Worm (Caenorhabditis elegans) whole organism, young adult: ENCODE results near the gene ceh-1.

Experiments used
- F39B2.1 ChIP-seq: fragments of 200-800 bp; sonication (Bioruptor generic); IDR thresholded peaks from 2 replicates; pipeline ENCODE4 v1.3.6; 2022; ENCODE audit warnings: missing genetic modification reagents, missing genetic modification characterization, missing compliant biosample characterization
- aptf-2 ChIP-seq: fragments of 200-800 bp; sonication (Bioruptor generic); conservative IDR thresholded peaks from 2 replicates; pipeline ENCODE4 v1.3.6; 2022; ENCODE audit warnings: missing genetic modification reagents, missing genetic modification characterization, missing compliant biosample characterization
- rec-8 ChIP-seq, 2 experiments: sonication (generic microtip); optimal IDR thresholded peaks; 2 replicates each; lab custom pipeline; 2016; ENCODE audit warnings: mild to moderate bottlenecking in 2 of 2, missing genetic modification characterization in 2 of 2, missing genetic modification reagents in 2 of 2, missing genotype in 2 of 2, missing biosample characterization in 1 of 2, missing compliant biosample characterization in 1 of 2, moderate library complexity in 1 of 2

DNA sequence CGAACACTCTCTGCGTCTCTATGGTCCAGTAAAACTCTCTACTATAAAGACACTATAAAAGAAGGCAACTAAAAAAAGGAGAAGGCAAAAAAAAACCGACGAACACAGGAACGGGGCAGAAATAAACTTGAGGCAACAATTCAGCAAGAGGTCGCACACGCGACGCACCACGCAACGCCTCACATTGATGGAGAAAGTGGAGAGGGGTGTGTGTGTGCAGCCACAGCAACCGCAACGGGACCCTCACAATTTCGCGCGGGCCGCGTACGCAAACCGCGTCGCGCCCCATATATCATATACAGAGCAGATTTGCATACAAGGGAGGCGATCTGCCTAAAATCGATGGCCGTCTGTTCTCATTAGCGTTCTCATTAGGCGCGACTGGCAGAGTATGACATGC lies 37.1 kb downstream of the ceh-1 start:
- TF ChIP-seq rec-8 (tag; optimal IDR thresholded peaks at IDR 0.05; lab: Kevin White, UChicago) = no peak
- no peak for TF ChIP-seq F39B2.1 (GFP tag; lab: Robert Waterston, UW)
- TF ChIP-seq aptf-2 (GFP tag; lab: Robert Waterston, UW) = no peak
